Worm (Caenorhabditis elegans) whole organism, mixed stage, embryonic: Measurements from ENCODE around the gene hmg-1.2.

Experiments
- bed-3 ChIP-seq: fragments of 200-800 bp; sonication (Bioruptor generic); optimal IDR thresholded peaks from 3 replicates; lab custom pipeline; 2018; ENCODE audit warnings: mild to moderate bottlenecking, missing genetic modification characterization, moderate library complexity, missing compliant biosample characterization
- blmp-1 ChIP-seq: fragments of 150-350 bp; optimal IDR thresholded peaks from 2 replicates; lab custom pipeline; 2014; ENCODE audit warnings: missing biosample characterization, missing genetic modification characterization
- ceh-39 ChIP-seq: fragments of 150-350 bp; optimal IDR thresholded peaks from 2 replicates; lab custom pipeline; 2014; ENCODE audit warnings: missing biosample characterization, missing genetic modification characterization
- ceh-43 ChIP-seq: fragments of 200-800 bp; sonication (Bioruptor generic); optimal IDR thresholded peaks from 2 replicates; lab custom pipeline; 2018; ENCODE audit warnings: mild to moderate bottlenecking, missing genetic modification characterization, moderate library complexity, missing compliant biosample characterization
- ceh-83 ChIP-seq: fragments of 200-800 bp; sonication (Bioruptor generic); optimal IDR thresholded peaks from 2 replicates; lab custom pipeline; 2018; ENCODE audit warnings: mild to moderate bottlenecking, missing genetic modification characterization, missing compliant biosample characterization
- ces-1 ChIP-seq: fragments of 150-350 bp; optimal IDR thresholded peaks from 2 replicates; lab custom pipeline; 2014; ENCODE audit warnings: missing biosample characterization, missing genetic modification reagents, missing genetic modification characterization
- cnd-1 ChIP-seq: fragments of 200-800 bp; sonication (Bioruptor generic); optimal IDR thresholded peaks from 2 replicates; lab custom pipeline; 2018; ENCODE audit warnings: mild to moderate bottlenecking, missing genetic modification characterization, missing compliant biosample characterization
- drap-1 ChIP-seq: fragments of 200-800 bp; sonication (Bioruptor generic); optimal IDR thresholded peaks from 3 replicates; lab custom pipeline; 2018; ENCODE audit warnings: mild to moderate bottlenecking, missing genetic modification characterization, missing compliant biosample characterization
- elt-1 ChIP-seq: sonication (generic microtip); optimal IDR thresholded peaks from 2 replicates; lab custom pipeline; 2017; ENCODE audit warnings: missing genetic modification characterization, mild to moderate bottlenecking, missing compliant biosample characterization, antibody characterized with exemption, moderate library complexity, borderline replicate concordance; ENCODE audit not compliant: insufficient read depth
- elt-3 ChIP-seq: fragments of 150-350 bp; optimal IDR thresholded peaks from 2 replicates; lab custom pipeline; 2014; ENCODE audit warnings: missing biosample characterization, missing genetic modification characterization
- hlh-1 ChIP-seq: fragments of 150-350 bp; optimal IDR thresholded peaks from 2 replicates; lab custom pipeline; 2014; ENCODE audit warnings: missing biosample characterization, missing genetic modification reagents, missing genetic modification characterization
- lin-13 ChIP-seq: fragments of 150-350 bp; optimal IDR thresholded peaks from 2 replicates; lab custom pipeline; 2014; ENCODE audit warnings: missing biosample characterization, missing genetic modification characterization
- lin-32 ChIP-seq: fragments of 200-800 bp; sonication (Bioruptor generic); optimal IDR thresholded peaks from 2 replicates; lab custom pipeline; 2018; ENCODE audit warnings: mild to moderate bottlenecking, missing genetic modification characterization, missing compliant biosample characterization
- lsy-2 ChIP-seq: fragments of 150-350 bp; optimal IDR thresholded peaks from 2 replicates; lab custom pipeline; 2014; ENCODE audit warnings: missing biosample characterization, missing genetic modification characterization
- mab-5 ChIP-seq: fragments of 150-350 bp; optimal IDR thresholded peaks from 2 replicates; lab custom pipeline; 2014; ENCODE audit warnings: missing biosample characterization, missing genetic modification characterization
- mep-1 ChIP-seq: fragments of 150-350 bp; optimal IDR thresholded peaks from 2 replicates; lab custom pipeline; 2017; ENCODE audit warnings: missing biosample characterization, missing genetic modification reagents, missing genetic modification characterization, inconsistent platforms
- mls-2 ChIP-seq: sonication (generic microtip); optimal IDR thresholded peaks from 2 replicates; lab custom pipeline; 2016; ENCODE audit warnings: mild to moderate bottlenecking, missing genetic modification characterization, moderate library complexity, missing compliant biosample characterization
- nhr-12 ChIP-seq: fragments of 150-350 bp; optimal IDR thresholded peaks from 2 replicates; lab custom pipeline; 2014; ENCODE audit warnings: missing biosample characterization, missing genetic modification characterization
- nhr-2 ChIP-seq: fragments of 150-350 bp; optimal IDR thresholded peaks from 2 replicates; lab custom pipeline; 2014; ENCODE audit warnings: missing biosample characterization, missing genetic modification characterization
- nhr-237 ChIP-seq: fragments of 150-350 bp; optimal IDR thresholded peaks from 2 replicates; lab custom pipeline; 2014; ENCODE audit warnings: missing biosample characterization, missing genetic modification characterization
- nhr-28 ChIP-seq: fragments of 150-350 bp; optimal IDR thresholded peaks from 2 replicates; lab custom pipeline; 2014; ENCODE audit warnings: missing biosample characterization, missing genetic modification characterization
- nhr-76 ChIP-seq: sonication (generic microtip); optimal IDR thresholded peaks from 2 replicates; lab custom pipeline; 2017; ENCODE audit warnings: missing biosample characterization, missing genetic modification characterization
- pha-4 ChIP-seq: fragments of 150-350 bp; optimal IDR thresholded peaks from 2 replicates; lab custom pipeline; 2018; ENCODE audit warnings: missing biosample characterization, missing genetic modification reagents, missing genetic modification characterization
- sem-2 ChIP-seq: fragments of 200-800 bp; sonication (Bioruptor generic); optimal IDR thresholded peaks from 2 replicates; lab custom pipeline; 2018; ENCODE audit warnings: mild to moderate bottlenecking, missing genetic modification characterization, missing compliant biosample characterization
- snpc-4 ChIP-seq: fragments of 150-350 bp; optimal IDR thresholded peaks from 2 replicates; lab custom pipeline; 2014; ENCODE audit warnings: missing biosample characterization, missing genetic modification characterization
- sptf-1 ChIP-seq: sonication (generic microtip); optimal IDR thresholded peaks from 2 replicates; lab custom pipeline; 2017; ENCODE audit warnings: mild to moderate bottlenecking, missing genetic modification characterization, moderate library complexity, missing compliant biosample characterization
- tbx-8 ChIP-seq: fragments of 200-800 bp; sonication (Bioruptor generic); optimal IDR thresholded peaks from 2 replicates; lab custom pipeline; 2018; ENCODE audit warnings: mild to moderate bottlenecking, missing genetic modification characterization, moderate library complexity, missing compliant biosample characterization
- unc-120 ChIP-seq: sonication (generic microtip); optimal IDR thresholded peaks from 2 replicates; lab custom pipeline; 2017; ENCODE audit warnings: missing genetic modification characterization, missing compliant biosample characterization; ENCODE audit not compliant: poor library complexity, severe bottlenecking
- unc-39 ChIP-seq: fragments of 150-350 bp; optimal IDR thresholded peaks from 2 replicates; lab custom pipeline; 2014; ENCODE audit warnings: missing biosample characterization, missing genetic modification characterization
- unc-62 ChIP-seq: fragments of 150-350 bp; optimal IDR thresholded peaks from 2 replicates; lab custom pipeline; 2014; ENCODE audit warnings: missing biosample characterization, missing genetic modification reagents, missing genetic modification characterization
- zip-8 ChIP-seq: fragments of 150-350 bp; optimal IDR thresholded peaks from 2 replicates; lab custom pipeline; 2014; ENCODE audit warnings: missing biosample characterization, missing genetic modification characterization
- ztf-11 ChIP-seq: fragments of 150-350 bp; optimal IDR thresholded peaks from 2 replicates; lab custom pipeline; 2014; ENCODE audit warnings: missing biosample characterization, missing genetic modification characterization

hmg-1.2 gene

DNA sequence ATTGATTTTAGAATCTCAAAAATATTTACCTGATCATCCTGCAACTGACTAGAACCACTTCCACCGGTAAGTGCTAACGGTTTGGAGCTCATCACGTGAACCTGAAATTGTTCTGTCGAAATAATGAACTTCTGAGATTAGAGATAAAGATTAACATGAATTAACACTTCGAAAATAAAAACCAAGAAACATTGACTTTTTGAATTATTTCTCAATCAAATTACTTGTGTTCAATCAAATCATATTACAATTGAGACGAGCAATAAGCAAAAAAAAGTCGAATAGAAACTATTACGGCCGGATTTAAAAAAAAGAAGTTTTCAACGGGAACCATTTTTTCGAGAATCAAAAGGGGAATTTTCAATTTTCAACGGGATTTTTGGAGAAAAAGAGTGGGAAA is 34.5 kb upstream of the hmg-1.2 start, which contains the start of gene bcas-2:
Gene bcas-2 (minus strand): TSS at position 101 of the 400 bp plus-strand sequence.
- TF ChIP-seq nhr-2 (tag; lab: Kevin White, UChicago) = no peak
- TF ChIP-seq snpc-4 (tag; lab: Kevin White, UChicago) = no peak
- TF ChIP-seq bed-3 (GFP tag; lab: Kevin White, UChicago) = no peak
- TF ChIP-seq ces-1 (GFP tag; lab: Kevin White, UChicago) = no peak
- TF ChIP-seq hlh-1 (tag; lab: Kevin White, UChicago) = no peak
- no peak for TF ChIP-seq drap-1 (GFP tag; lab: Kevin White, UChicago)
- TF ChIP-seq lsy-2 = no peak
- no peak for TF ChIP-seq unc-120
- no peak for TF ChIP-seq ceh-83 (GFP tag; lab: Kevin White, UChicago)
- TF ChIP-seq lin-32 (GFP tag; lab: Kevin White, UChicago) = no peak
- no peak for TF ChIP-seq blmp-1 (tag; lab: Kevin White, UChicago)
- TF ChIP-seq unc-39 (tag; lab: Kevin White, UChicago) = no peak
- TF ChIP-seq ztf-11 (tag; lab: Kevin White, UChicago) = no peak
- TF ChIP-seq nhr-12 (tag; lab: Kevin White, UChicago) = no peak
- no peak for TF ChIP-seq unc-62 (GFP tag; lab: Kevin White, UChicago)
- TF ChIP-seq mab-5 (tag; lab: Kevin White, UChicago) = no peak
- no peak for TF ChIP-seq sem-2 (GFP tag; lab: Kevin White, UChicago)
- TF ChIP-seq elt-1 (tag; lab: Kevin White, UChicago) = no peak
- no peak for TF ChIP-seq mls-2 (tag; lab: Kevin White, UChicago)
- TF ChIP-seq ceh-43 (GFP tag; lab: Kevin White, UChicago) = no peak

DNA sequence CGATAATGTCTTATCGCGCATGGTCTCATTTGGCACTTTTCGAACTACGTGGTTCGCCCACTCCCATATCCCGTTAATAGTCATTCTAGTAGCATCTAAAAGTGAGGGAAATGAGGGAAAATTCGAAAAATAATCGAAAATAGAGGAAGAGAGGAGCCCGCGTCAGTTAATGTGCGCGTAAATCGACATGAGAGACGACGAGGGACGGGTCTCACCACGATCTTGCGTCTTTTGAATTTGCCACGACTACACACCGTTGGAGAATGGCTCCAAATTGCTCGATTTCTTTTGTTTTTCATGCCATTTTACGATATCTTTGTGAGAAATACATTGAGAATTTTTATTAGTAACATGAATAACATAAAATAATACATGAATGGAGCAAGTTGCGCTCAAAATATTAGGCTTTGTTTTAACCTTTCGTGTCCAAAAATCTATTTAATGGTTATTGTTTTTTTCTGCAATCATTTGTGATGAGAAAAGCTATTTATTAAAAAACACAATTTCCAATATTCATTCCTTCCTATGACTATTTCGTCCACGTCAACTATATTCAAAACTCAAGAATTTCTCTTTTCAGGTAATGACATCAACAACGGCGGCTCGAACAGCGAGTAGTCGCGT is 32.0 kb upstream of the hmg-1.2 start, which contains the start of the genes gen-1 and stt-3:
Gene gen-1 (minus strand): TSS at position 95 of the 624 bp plus-strand sequence.
Gene stt-3 (plus strand): TSS at position 574 of the 624 bp plus-strand sequence.
- TF ChIP-seq hlh-1 (tag; lab: Kevin White, UChicago) (no peak), mep-1 (tag; lab: Kevin White, UChicago) (peak; percentile 54), tbx-8 (GFP tag; lab: Kevin White, UChicago) (no peak)
- TF ChIP-seq, all 35 proteins: peak for 1

- TF ChIP-seq lsy-2 (no peak), sptf-1 (no peak), ceh-39 (tag; lab: Kevin White, UChicago) (no peak), mls-2 (tag; lab: Kevin White, UChicago) (no peak), lin-32 (GFP tag; lab: Kevin White, UChicago) (no peak), blmp-1 (tag; lab: Kevin White, UChicago) (no peak), elt-1 (tag; lab: Kevin White, UChicago) (no peak), hlh-1 (tag; lab: Kevin White, UChicago) (no peak), nhr-2 (tag; lab: Kevin White, UChicago) (no peak), nhr-12 (tag; lab: Kevin White, UChicago) (no peak), pha-4 (tag; lab: Kevin White, UChicago) (no peak), nhr-76 (no peak), unc-62 (GFP tag; lab: Kevin White, UChicago) (no peak), mep-1 (tag; lab: Kevin White, UChicago) (no peak), nhr-237 (tag; lab: Kevin White, UChicago) (no peak)
- TF ChIP-seq, all 35 proteins: peak for 0
Observed at ce11 chrIII:6251511-6251910, 28.7 kb upstream of the hmg-1.2 start, which contains the start of gene amdh-1. TSS of gene amdh-1 (plus strand) at chrIII:6251811.

DNA sequence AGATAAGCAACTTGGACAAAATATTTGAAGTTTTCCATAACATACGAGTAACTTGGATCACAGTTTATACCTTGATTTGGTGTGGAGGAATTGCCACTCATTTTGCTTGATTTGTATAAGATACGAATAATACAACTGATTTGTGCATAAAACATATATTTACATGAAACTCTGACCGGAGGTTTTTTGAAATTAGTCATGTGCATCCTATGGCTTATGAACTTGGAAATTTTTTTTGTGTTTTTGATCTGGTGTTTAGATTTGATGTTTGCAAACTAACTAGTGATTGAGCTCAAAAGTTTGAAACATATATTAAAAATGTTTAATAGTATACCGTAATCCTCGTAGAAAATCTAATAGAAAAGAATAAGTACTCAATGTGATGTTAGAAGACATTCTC is 25.4 kb upstream of the hmg-1.2 start, which contains the start of gene srg-8:
Gene srg-8 (minus strand): TSS at position 101 of the 400 bp plus-strand sequence.
- TF ChIP-seq unc-62 (GFP tag; lab: Kevin White, UChicago) (no peak), drap-1 (GFP tag; lab: Kevin White, UChicago) (no peak), elt-3 (tag; lab: Kevin White, UChicago) (no peak), nhr-28 (tag; lab: Kevin White, UChicago) (no peak), cnd-1 (tag; lab: Kevin White, UChicago) (no peak), mep-1 (tag; lab: Kevin White, UChicago) (no peak), sptf-1 (no peak), ztf-11 (tag; lab: Kevin White, UChicago) (no peak), nhr-237 (tag; lab: Kevin White, UChicago) (no peak), tbx-8 (GFP tag; lab: Kevin White, UChicago) (no peak), elt-1 (tag; lab: Kevin White, UChicago) (no peak), lin-13 (tag; lab: Kevin White, UChicago) (no peak), nhr-2 (tag; lab: Kevin White, UChicago) (no peak), bed-3 (GFP tag; lab: Kevin White, UChicago) (no peak), unc-120 (no peak), zip-8 (tag; lab: Kevin White, UChicago) (no peak), snpc-4 (tag; lab: Kevin White, UChicago) (no peak), ceh-43 (GFP tag; lab: Kevin White, UChicago) (no peak), nhr-12 (tag; lab: Kevin White, UChicago) (no peak), mab-5 (tag; lab: Kevin White, UChicago) (no peak)
